Worm (Caenorhabditis elegans) whole organism, L4/young adult: Measurements from ENCODE around the gene W01H2.2.
"Not testable (repeated sequence)": the region's sequence is repeated elsewhere in the genome, so short reads cannot be mapped to it uniquely, and the experiment has no call there.

ENCODE experiments used
- W03F9.2 ChIP-seq: fragments of 150-350 bp; optimal IDR thresholded peaks from 2 replicates; lab custom pipeline; 2014; ENCODE audit warnings: missing biosample characterization, missing genetic modification characterization
- dao-5 ChIP-seq: sonication (generic microtip); optimal IDR thresholded peaks from 2 replicates; lab custom pipeline; 2016; ENCODE audit warnings: missing genotype, missing genetic modification characterization, moderate library complexity, missing compliant biosample characterization
- him-1 ChIP-seq: sonication (generic microtip); optimal IDR thresholded peaks from 2 replicates; lab custom pipeline; 2016; ENCODE audit warnings: missing genotype, missing genetic modification reagents, missing genetic modification characterization, missing compliant biosample characterization

The W01H2.2 gene

ce11 chrX:4199829-4200228 is 18.4 kb downstream of the W01H2.2 start, which contains the start of gene F20B6.5:
F20B6.5 (minus strand) TSS chrX:4199929.
- not testable (repeated sequence) for TF ChIP-seq him-1, W03F9.2, dao-5 (tag; lab: Kevin White, UChicago)

- TF ChIP-seq W03F9.2 (tag; lab: Kevin White, UChicago) (no peak), dao-5 (tag; lab: Kevin White, UChicago) (no peak), him-1 (tag; lab: Kevin White, UChicago) (no peak)
Observed at ce11 chrX:4196431-4196830, 21.8 kb downstream of the W01H2.2 start, which contains the start of gene F20B6.4. F20B6.4 (minus strand) TSS chrX:4196531.

- TF ChIP-seq him-1 (tag; lab: Kevin White, UChicago), result no peak
- no peak for TF ChIP-seq W03F9.2 (tag; lab: Kevin White, UChicago)
- TF ChIP-seq dao-5 (tag; lab: Kevin White, UChicago), result no peak
Observed at ce11 chrX:4193080-4193479, 25.2 kb downstream of the W01H2.2 start.

- TF ChIP-seq dao-5 (tag; lab: Kevin White, UChicago), result no peak
- TF ChIP-seq W03F9.2 (tag; lab: Kevin White, UChicago), result no peak
- no peak for TF ChIP-seq him-1 (tag; lab: Kevin White, UChicago)
Observed at ce11 chrX:4192235-4192634, 26.0 kb downstream of the W01H2.2 start.

ce11 chrX:4190537-4191144 is 27.6 kb downstream of the W01H2.2 start, which contains the start of gene vha-12:
vha-12 (plus strand) TSS chrX:4191094.
- TF ChIP-seq W03F9.2 (tag; lab: Kevin White, UChicago), result peak; percentile 79
- no peak for TF ChIP-seq dao-5 (tag; lab: Kevin White, UChicago)
- TF ChIP-seq him-1 (tag; lab: Kevin White, UChicago), result peak; percentile 18

ce11 chrX:4186656-4187055 is 31.6 kb downstream of the W01H2.2 start, which contains the start of gene mrp-6:
mrp-6 (minus strand) TSS chrX:4186756.
- no peak for TF ChIP-seq him-1 (tag; lab: Kevin White, UChicago)
- TF ChIP-seq W03F9.2 (tag; lab: Kevin White, UChicago), result no peak
- TF ChIP-seq dao-5 (tag; lab: Kevin White, UChicago), result no peak

- no peak for TF ChIP-seq him-1 (tag; lab: Kevin White, UChicago)
- TF ChIP-seq W03F9.2 (tag; lab: Kevin White, UChicago), result no peak
- TF ChIP-seq dao-5 (tag; lab: Kevin White, UChicago), result no peak
Observed at ce11 chrX:4177394-4177793, 40.9 kb downstream of the W01H2.2 start, which contains the start of gene ZK470.6. ZK470.6 (minus strand) TSS chrX:4177494.
